Fruit fly (Drosophila melanogaster): ENCODE measurements around the gene CG1146.

The CG1146 gene

dm6 chr3L:2530635-2531034, 42.0 kb downstream of the CG1146 start (continued):
- no peak for TF ChIP-seq CG7357 (GFP tag; IDR thresholded peaks at IDR 0.05)
- TF ChIP-seq prd (optimal IDR thresholded peaks at IDR 0.05) = no peak
- 0 out of 3 replicates have a peak, but pooled peaks have one; percentile 24 for TF ChIP-seq prd (GFP tag; IDR thresholded peaks at IDR 0.05)
- no peak for TF ChIP-seq CG9932 (GFP tag; IDR thresholded peaks at IDR 0.05)
- TF ChIP-seq Dip3 (GFP tag; optimal IDR thresholded peaks at IDR 0.05) = no peak
- 0 out of 2 replicates have a peak, but pooled peaks have one; percentile 35 for TF ChIP-seq Rfx (GFP tag; IDR thresholded peaks at IDR 0.05)
- peak; percentile 2 for TF ChIP-seq Ets65A (GFP tag)
- no peak for TF ChIP-seq ems (GFP tag; optimal IDR thresholded peaks at IDR 0.05)
- peak; percentile 8 for TF ChIP-seq Fer1 (GFP tag; optimal IDR thresholded peaks at IDR 0.05)
- no peak for TF ChIP-seq zen (tag; optimal IDR thresholded peaks at IDR 0.05)
- no peak for TF ChIP-seq D19A (tag; optimal IDR thresholded peaks at IDR 0.05)
- TF ChIP-seq CG32532 (GFP tag; IDR thresholded peaks at IDR 0.05) = 0 out of 2 replicates have a peak, but pooled peaks have one; percentile 10
- no peak for TF ChIP-seq hkb (optimal IDR thresholded peaks at IDR 0.05)
- TF ChIP-seq hkb (GFP tag; IDR thresholded peaks at IDR 0.05) = no peak
- TF ChIP-seq CkIIα-i1 (GFP tag; IDR thresholded peaks at IDR 0.05) = no peak
- TF ChIP-seq chif (GFP tag; optimal IDR thresholded peaks at IDR 0.05) = no peak
- no peak for TF ChIP-seq Ets97D (GFP tag; optimal IDR thresholded peaks at IDR 0.05)
- peak; percentile 35 for TF ChIP-seq row (GFP tag; IDR thresholded peaks at IDR 0.05)
- TF ChIP-seq sqz (GFP tag; optimal IDR thresholded peaks at IDR 0.05) = no peak
- TF ChIP-seq vvl (GFP tag; IDR thresholded peaks at IDR 0.05) = no peak
- TF ChIP-seq slbo (GFP tag; IDR thresholded peaks at IDR 0.05) = 0 out of 2 replicates have a peak, but pooled peaks have one; percentile 15
- 0 out of 3 replicates have a peak, but pooled peaks have one; percentile 32 for TF ChIP-seq CG11695 (GFP tag; IDR thresholded peaks at IDR 0.05)
- TF ChIP-seq D19B (GFP tag; optimal IDR thresholded peaks at IDR 0.05) = peak; percentile 40
- peak; percentile 53 for TF ChIP-seq CG18599 (GFP tag; optimal IDR thresholded peaks at IDR 0.05)

- TF ChIP-seq disco-r (GFP tag; optimal IDR thresholded peaks at IDR 0.05) (peak; percentile 23), BEAF-32 (GFP tag; optimal IDR thresholded peaks at IDR 0.05) (peak; percentile 30), Dbx (GFP tag; IDR thresholded peaks at IDR 0.05) (peak; percentile 84), Lpt (GFP tag; optimal IDR thresholded peaks at IDR 0.05) (no peak), sna (GFP tag; IDR thresholded peaks at IDR 0.05; ENCODE audit: partially characterized antibody) (no peak), pzg (GFP tag; optimal IDR thresholded peaks at IDR 0.05) (peak; percentile 44), Dp (GFP tag; optimal IDR thresholded peaks at IDR 0.05) (peak; percentile 15), chm (GFP tag; IDR thresholded peaks at IDR 0.05) (peak; percentile 81), Kr (GFP tag; optimal IDR thresholded peaks at IDR 0.05) (peak; percentile 89), zen (tag; optimal IDR thresholded peaks at IDR 0.05) (peak; percentile 53), MESR4 (GFP tag; optimal IDR thresholded peaks at IDR 0.05) (peak; percentile 18), cato (GFP tag; optimal IDR thresholded peaks at IDR 0.05; ENCODE audit: borderline replicate concordance) (no peak), inv (GFP tag; IDR thresholded peaks at IDR 0.05; ENCODE audit: partially characterized antibody) (peak; percentile 18; the same call in 1 of the 2 replicates), repo (GFP tag; optimal IDR thresholded peaks at IDR 0.05) (peak; percentile 23), z (GFP tag; IDR thresholded peaks at IDR 0.05) (no peak), mam (GFP tag; optimal IDR thresholded peaks at IDR 0.05) (peak; percentile 73), ap (GFP tag; IDR thresholded peaks at IDR 0.05) (peak; percentile 59), CG10654 (GFP tag; optimal IDR thresholded peaks at IDR 0.05) (peak; percentile 69), klu (GFP tag; IDR thresholded peaks at IDR 0.05) (peak; percentile 75), nerfin-1 (tag; optimal IDR thresholded peaks at IDR 0.05) (peak; percentile 77), Doc2 (GFP tag; IDR thresholded peaks at IDR 0.05) (no peak), crol (GFP tag; IDR thresholded peaks at IDR 0.05) (no peak), dmrt11E (tag; optimal IDR thresholded peaks at IDR 0.05) (peak; percentile 78), CG10462 (GFP tag; optimal IDR thresholded peaks at IDR 0.05) (peak; percentile 28), p53 (GFP tag; optimal IDR thresholded peaks at IDR 0.05) (peak; percentile 35), CG7839 (tag; optimal IDR thresholded peaks at IDR 0.05) (peak; percentile 61), hkb (optimal IDR thresholded peaks at IDR 0.05) (peak; percentile 80), hkb (GFP tag; IDR thresholded peaks at IDR 0.05) (peak; percentile 79), lilli (GFP tag; optimal IDR thresholded peaks at IDR 0.05) (peak; percentile 75)
These were observed 43.0 kb downstream of the CG1146 start for dm6 chr3L:2531386-2532176.
